Fruit fly (Drosophila melanogaster) whole organism, embryonic: ENCODE measurements around the gene CG13123.

ENCODE experiments used
- Abd-B ChIP-seq: fragments of 200-800 bp; sonication (Bioruptor generic); optimal IDR thresholded peaks from 2 replicates; lab custom pipeline; 2018; ENCODE audit warnings: missing biosample characterization, mild to moderate bottlenecking, missing genetic modification characterization, moderate library complexity
- Bdp1 ChIP-seq: fragments of 200-800 bp; sonication (Bioruptor generic); optimal IDR thresholded peaks from 3 replicates; lab custom pipeline; 2016; ENCODE audit warnings: missing biosample characterization, missing genetic modification characterization
- CG10979 ChIP-seq: fragments of 200-800 bp; sonication (Bioruptor generic); optimal IDR thresholded peaks from 2 replicates; lab custom pipeline; 2018; ENCODE audit warnings: missing biosample characterization, mild to moderate bottlenecking, missing genetic modification characterization, moderate library complexity
- CG12942 ChIP-seq: fragments of 200-800 bp; sonication (Bioruptor generic); optimal IDR thresholded peaks from 3 replicates; lab custom pipeline; 2016; ENCODE audit warnings: missing biosample characterization, missing genetic modification characterization
- CG13775 ChIP-seq: fragments of 200-800 bp; sonication (Bioruptor generic); optimal IDR thresholded peaks from 3 replicates; lab custom pipeline; 2017; ENCODE audit warnings: missing biosample characterization, mild to moderate bottlenecking, missing genetic modification characterization
- CG14965 ChIP-seq: fragments of 200-800 bp; sonication (Bioruptor generic); optimal IDR thresholded peaks from 2 replicates; lab custom pipeline; 2016; ENCODE audit warnings: missing biosample characterization, missing genetic modification characterization, borderline replicate concordance
- CG15269 ChIP-seq: fragments of 200-800 bp; sonication (Bioruptor generic); optimal IDR thresholded peaks from 2 replicates; lab custom pipeline; 2018; ENCODE audit warnings: missing biosample characterization, mild to moderate bottlenecking, missing genetic modification characterization, moderate library complexity
- CG15601 ChIP-seq: fragments of 200-800 bp; sonication (Bioruptor generic); optimal IDR thresholded peaks from 3 replicates; lab custom pipeline; 2019; ENCODE audit warnings: missing biosample characterization, mild to moderate bottlenecking, missing genetic modification characterization, moderate library complexity
- CG16813 ChIP-seq: fragments of 200-800 bp; sonication (Bioruptor generic); IDR thresholded peaks from 3 replicates; pipeline ENCODE4 v1.3.6; 2022; ENCODE audit warnings: missing biosample characterization, missing genetic modification characterization; ENCODE audit not compliant: partially characterized antibody
- CG18619 ChIP-seq: fragments of 200-800 bp; sonication (Bioruptor generic); optimal IDR thresholded peaks from 3 replicates; lab custom pipeline; 2017; ENCODE audit warnings: missing biosample characterization, mild to moderate bottlenecking, missing genetic modification characterization
- CG2116 ChIP-seq: fragments of 200-800 bp; sonication (Bioruptor generic); optimal IDR thresholded peaks from 3 replicates; lab custom pipeline; 2018; ENCODE audit warnings: missing biosample characterization, mild to moderate bottlenecking, missing genetic modification characterization
- CG2712 ChIP-seq: fragments of 200-800 bp; optimal IDR thresholded peaks from 3 replicates; lab custom pipeline; 2019; ENCODE audit warnings: missing biosample characterization, mild to moderate bottlenecking, missing genetic modification characterization, moderate library complexity
- CG30403 ChIP-seq: fragments of 200-800 bp; sonication (Bioruptor generic); optimal IDR thresholded peaks from 3 replicates; lab custom pipeline; 2016; ENCODE audit warnings: missing biosample characterization, missing genetic modification characterization
- CG3407 ChIP-seq: fragments of 200-800 bp; sonication (Bioruptor generic); optimal IDR thresholded peaks from 2 replicates; lab custom pipeline; 2018; ENCODE audit warnings: missing biosample characterization, mild to moderate bottlenecking, missing genetic modification characterization
- CG3995 ChIP-seq: fragments of 200-800 bp; sonication (Bioruptor generic); optimal IDR thresholded peaks from 3 replicates; lab custom pipeline; 2016; ENCODE audit warnings: missing biosample characterization, missing genetic modification characterization
- CG42726 ChIP-seq: fragments of 200-800 bp; sonication (Bioruptor generic); IDR thresholded peaks from 2 replicates; pipeline ENCODE4 v1.3.6; 2022; ENCODE audit warnings: missing biosample characterization, missing genetic modification characterization; ENCODE audit not compliant: partially characterized antibody
- CG4617 ChIP-seq: fragments of 200-800 bp; sonication (Bioruptor generic); optimal IDR thresholded peaks from 3 replicates; lab custom pipeline; 2016; ENCODE audit warnings: missing biosample characterization, missing genetic modification characterization, borderline replicate concordance
- CG4730 ChIP-seq: fragments of 200-800 bp; sonication (Bioruptor generic); IDR thresholded peaks from 2 replicates; pipeline ENCODE4 v1.3.6; 2022; ENCODE audit warnings: missing biosample characterization, missing genetic modification characterization
- CG6254 ChIP-seq: fragments of 200-800 bp; sonication (Bioruptor generic); optimal IDR thresholded peaks from 3 replicates; lab custom pipeline; 2017; ENCODE audit warnings: mild to moderate bottlenecking, missing biosample characterization, missing genetic modification reagents, missing genetic modification characterization
- CG6272 ChIP-seq: fragments of 200-800 bp; sonication (Bioruptor generic); IDR thresholded peaks from 2 replicates; pipeline ENCODE4 v1.3.6; 2022; ENCODE audit warnings: missing biosample characterization, missing genetic modification characterization
- CG6654 ChIP-seq: fragments of 200-800 bp; sonication (Bioruptor generic); optimal IDR thresholded peaks from 2 replicates; lab custom pipeline; 2017; ENCODE audit warnings: missing biosample characterization, mild to moderate bottlenecking, missing genetic modification characterization
- CG7357 ChIP-seq: fragments of 200-800 bp; sonication (Bioruptor generic); IDR thresholded peaks from 3 replicates; pipeline ENCODE4 v1.3.6; 2022; ENCODE audit warnings: missing biosample characterization, missing genetic modification characterization
- CG8924 ChIP-seq: fragments of 200-800 bp; optimal IDR thresholded peaks from 3 replicates; lab custom pipeline; 2019; ENCODE audit warnings: missing biosample characterization, mild to moderate bottlenecking, missing genetic modification characterization, moderate library complexity
- CG9609 ChIP-seq: fragments of 200-800 bp; sonication (Bioruptor generic); optimal IDR thresholded peaks from 3 replicates; lab custom pipeline; 2016; ENCODE audit warnings: missing biosample characterization, missing genetic modification characterization
- Camta ChIP-seq: fragments of 200-800 bp; sonication (Bioruptor generic); optimal IDR thresholded peaks from 2 replicates; lab custom pipeline; 2016; ENCODE audit warnings: missing biosample characterization, missing genetic modification characterization
- Dfd ChIP-seq, 2 experiments: fragments of >200 bp; optimal IDR thresholded peaks; 2 replicates each; lab custom pipeline; 2017; ENCODE audit warnings: missing biosample characterization in 2 of 2, missing genetic modification characterization in 2 of 2
- Fer2 ChIP-seq: fragments of 200-800 bp; sonication (Bioruptor generic); optimal IDR thresholded peaks from 2 replicates; lab custom pipeline; 2018; ENCODE audit warnings: missing biosample characterization, mild to moderate bottlenecking, missing genetic modification characterization, moderate library complexity
- HHEX ChIP-seq: fragments of 200-800 bp; sonication (Bioruptor generic); optimal IDR thresholded peaks from 3 replicates; lab custom pipeline; 2017; ENCODE audit warnings: missing biosample characterization, mild to moderate bottlenecking, missing genetic modification characterization, missing genetic modification reagents
- Meics ChIP-seq: fragments of 200-800 bp; sonication (Bioruptor generic); optimal IDR thresholded peaks from 2 replicates; lab custom pipeline; 2017; ENCODE audit warnings: missing biosample characterization, mild to moderate bottlenecking, missing genetic modification characterization
- Oli ChIP-seq: fragments of 200-800 bp; sonication (Bioruptor generic); optimal IDR thresholded peaks from 2 replicates; lab custom pipeline; 2018; ENCODE audit warnings: missing biosample characterization, mild to moderate bottlenecking, missing genetic modification characterization, moderate library complexity
- Ravus ChIP-seq: fragments of 200-800 bp; sonication (Bioruptor generic); IDR thresholded peaks from 2 replicates; pipeline ENCODE4 v1.3.6; 2022; ENCODE audit warnings: missing biosample characterization, missing genetic modification characterization
- ase ChIP-seq: fragments of 200-800 bp; sonication (Bioruptor generic); IDR thresholded peaks from 3 replicates; pipeline ENCODE4 v1.3.6; 2022; ENCODE audit warnings: missing biosample characterization, missing genetic modification characterization
- ash1 ChIP-seq: fragments of 200-800 bp; sonication (Bioruptor generic); optimal IDR thresholded peaks from 2 replicates; lab custom pipeline; 2018; ENCODE audit warnings: missing biosample characterization, mild to moderate bottlenecking, missing genetic modification characterization
- bsh ChIP-seq, 2 experiments: fragments of 200-800 bp; sonication (Bioruptor generic); optimal IDR thresholded peaks; 2 replicates each; lab custom pipeline; 2017 to 2018; ENCODE audit warnings: mild to moderate bottlenecking in 2 of 2, missing biosample characterization in 2 of 2, missing genetic modification characterization in 2 of 2, moderate library complexity in 1 of 2
- dmrt99B ChIP-seq: fragments of 200-800 bp; sonication (Bioruptor generic); optimal IDR thresholded peaks from 2 replicates; lab custom pipeline; 2018; ENCODE audit warnings: missing biosample characterization, mild to moderate bottlenecking, missing genetic modification characterization, moderate library complexity
- dpn ChIP-seq, 2 experiments: fragments of 200-800 bp; sonication (Bioruptor generic); optimal IDR thresholded peaks; 3 replicates each; lab custom pipeline; 2016; ENCODE audit warnings: missing biosample characterization in 2 of 2, missing genetic modification characterization in 2 of 2
- emc ChIP-seq: fragments of 200-800 bp; sonication (Bioruptor generic); optimal IDR thresholded peaks from 2 replicates; lab custom pipeline; 2016; ENCODE audit warnings: missing biosample characterization, missing genetic modification characterization
- fd64A ChIP-seq: fragments of 200-800 bp; sonication (Bioruptor generic); optimal IDR thresholded peaks from 3 replicates; lab custom pipeline; 2018; ENCODE audit warnings: missing biosample characterization, mild to moderate bottlenecking, missing genetic modification characterization
- gsb ChIP-seq: fragments of 200-800 bp; sonication (Bioruptor generic); IDR thresholded peaks from 2 replicates; pipeline ENCODE4 v1.3.6; 2022; ENCODE audit warnings: missing biosample characterization, missing genetic modification characterization
- her ChIP-seq: fragments of 200-800 bp; sonication (Bioruptor generic); optimal IDR thresholded peaks from 2 replicates; lab custom pipeline; 2016; ENCODE audit warnings: missing biosample characterization, missing genetic modification characterization
- lbe ChIP-seq: fragments of 200-800 bp; sonication (Bioruptor generic); optimal IDR thresholded peaks from 2 replicates; lab custom pipeline; 2016; ENCODE audit warnings: missing biosample characterization, mild to moderate bottlenecking, missing genetic modification characterization
- mam ChIP-seq: fragments of 200-800 bp; sonication (Bioruptor generic); optimal IDR thresholded peaks from 3 replicates; lab custom pipeline; 2016; ENCODE audit warnings: missing biosample characterization, missing genetic modification characterization
- repo ChIP-seq: fragments of 200-800 bp; sonication (Bioruptor generic); optimal IDR thresholded peaks from 2 replicates; lab custom pipeline; 2016; ENCODE audit warnings: missing biosample characterization, missing genetic modification characterization
- salm ChIP-seq: fragments of 200-800 bp; sonication (Bioruptor generic); optimal IDR thresholded peaks from 2 replicates; lab custom pipeline; 2018; ENCODE audit warnings: missing biosample characterization, mild to moderate bottlenecking, missing genetic modification characterization
- scrt ChIP-seq: fragments of 200-800 bp; sonication (Bioruptor generic); optimal IDR thresholded peaks from 2 replicates; lab custom pipeline; 2018; ENCODE audit warnings: missing biosample characterization, mild to moderate bottlenecking, missing genetic modification characterization, moderate library complexity
- vnd ChIP-seq: fragments of 200-800 bp; sonication (Bioruptor generic); IDR thresholded peaks from 3 replicates; pipeline ENCODE4 v1.3.6; 2022; ENCODE audit warnings: missing biosample characterization, missing genetic modification characterization; ENCODE audit not compliant: partially characterized antibody
- wdn ChIP-seq: fragments of 200-800 bp; sonication (Bioruptor generic); IDR thresholded peaks from 2 replicates; pipeline ENCODE4 v1.3.6; 2022; ENCODE audit warnings: missing biosample characterization, missing genetic modification characterization
- zfh1 ChIP-seq: fragments of 200-800 bp; sonication (Bioruptor generic); IDR thresholded peaks from 3 replicates; pipeline ENCODE4 v1.3.6; 2022; ENCODE audit warnings: missing biosample characterization, missing genetic modification characterization

The CG13123 gene

dm6 chr2L:9757990-9758814 is 34.7 kb downstream of the CG13123 start, which contains the start of gene zf30C (continued):
- TF ChIP-seq CG6654 (GFP tag; lab: Kevin White, UChicago) (peak; percentile 39), CG9609 (peak; percentile 94), CG7357 (GFP tag; lab: Robert Waterston, UW) (peak; percentile 63; the same call in 1 of the 3 replicates), fd64A (GFP tag; lab: Kevin White, UChicago) (peak; percentile 17), lbe (GFP tag; lab: Kevin White, UChicago) (peak; percentile 73), repo (GFP tag; lab: Kevin White, UChicago) (peak; percentile 91), CG16813 (peak; percentile 35; the same call in 1 of the 3 replicates), scrt (GFP tag; lab: Kevin White, UChicago) (peak; percentile 58), Meics (GFP tag; lab: Kevin White, UChicago) (peak; percentile 81), CG2712 (peak; percentile 79), HHEX (GFP tag; lab: Kevin White, UChicago) (peak; percentile 80), salm (tag; lab: Kevin White, UChicago) (peak; percentile 29), mam (GFP tag; lab: Kevin White, UChicago) (peak; percentile 97), Abd-B (GFP tag; lab: Kevin White, UChicago) (peak; percentile 73), Bdp1 (GFP tag; lab: Kevin White, UChicago) (peak; percentile 71), CG3407 (peak; percentile 31), ash1 (GFP tag; lab: Kevin White, UChicago) (no peak), CG42726 (peak; percentile 57; the same call in 1 of the 2 replicates), CG3995 (peak; percentile 25), bsh (GFP tag; optimal IDR thresholded peaks at IDR 0.05; lab: Kevin White, UChicago) (peak; percentile 7 to 77), zfh1 (GFP tag; lab: Robert Waterston, UW) (peak; percentile 86), CG12942 (GFP tag; lab: Kevin White, UChicago) (peak; percentile 70), CG8924 (peak; percentile 70), CG6254 (GFP tag; lab: Kevin White, UChicago) (peak; percentile 59), Ravus (peak; percentile 14; the same call in 1 of the 2 replicates), dpn (GFP tag; optimal IDR thresholded peaks at IDR 0.05; lab: Kevin White, UChicago) (peak; percentile 90 to 93), CG15269 (tag; lab: Kevin White, UChicago) (peak; percentile 77), CG14965 (peak; percentile 31), CG18619 (peak; percentile 80), Oli (peak; percentile 72), CG10979 (tag; lab: Kevin White, UChicago) (peak; percentile 54), CG4617 (GFP tag; lab: Kevin White, UChicago) (peak; percentile 88), gsb (GFP tag; lab: Robert Waterston, UW) (peak; percentile 70), her (GFP tag; lab: Kevin White, UChicago) (peak; percentile 93), dmrt99B (peak; percentile 71), CG2116 (GFP tag; lab: Kevin White, UChicago) (peak; percentile 99), ase (GFP tag; lab: Robert Waterston, UW) (peak; percentile 77), CG6272 (peak; percentile 87), Dfd (GFP tag; optimal IDR thresholded peaks at IDR 0.05; lab: Kevin White, UChicago) (no peak), CG13775 (GFP tag; lab: Kevin White, UChicago) (peak; percentile 89), CG4730 (GFP tag; lab: Robert Waterston, UW) (peak; percentile 77), Fer2 (tag; lab: Kevin White, UChicago) (peak; percentile 59), CG15601 (tag; lab: Kevin White, UChicago) (peak; percentile 48), vnd (GFP tag; lab: Robert Waterston, UW) (peak; percentile 57), wdn (peak; percentile 48; the same call in 1 of the 2 replicates), CG30403 (GFP tag; lab: Kevin White, UChicago) (peak; percentile 93), Camta (GFP tag; lab: Kevin White, UChicago) (peak; percentile 84), emc (peak; percentile 85)
